Worm (Caenorhabditis elegans) whole organism, young adult: ENCODE data around the gene ugtp-1.

ENCODE experiments used
- B0035.1 ChIP-seq: sonication (generic microtip); optimal IDR thresholded peaks from 2 replicates; lab custom pipeline; 2016; ENCODE audit warnings: missing genetic modification characterization, mild to moderate bottlenecking, missing compliant biosample characterization, missing genotype, missing genetic modification reagents
- B0261.1 ChIP-seq: sonication (generic microtip); optimal IDR thresholded peaks from 2 replicates; lab custom pipeline; 2016; ENCODE audit warnings: mild to moderate bottlenecking, missing genetic modification characterization, moderate library complexity, missing compliant biosample characterization
- B0336.3 ChIP-seq: fragments of 200-800 bp; sonication (Bioruptor generic); IDR thresholded peaks from 2 replicates; pipeline ENCODE4 v1.3.6; 2022; ENCODE audit warnings: missing genetic modification characterization, missing compliant biosample characterization
- C17E4.6 ChIP-seq: fragments of 200-800 bp; sonication (Bioruptor generic); IDR thresholded peaks from 2 replicates; pipeline ENCODE4 v1.3.6; 2022; ENCODE audit warnings: missing genetic modification reagents, missing genetic modification characterization, missing compliant biosample characterization
- F22D6.2 ChIP-seq: sonication (generic microtip); optimal IDR thresholded peaks from 2 replicates; lab custom pipeline; 2016; ENCODE audit warnings: mild to moderate bottlenecking, missing genetic modification characterization, missing compliant biosample characterization
- F33H1.4 ChIP-seq: fragments of 200-800 bp; sonication (Bioruptor generic); IDR thresholded peaks from 2 replicates; pipeline ENCODE4 v1.3.6; 2022; ENCODE audit warnings: missing genetic modification reagents, missing genetic modification characterization, missing compliant biosample characterization
- F49E8.2 ChIP-seq: sonication (generic microtip); optimal IDR thresholded peaks from 3 replicates; lab custom pipeline; 2017; ENCODE audit warnings: missing genetic modification characterization, mild to moderate bottlenecking, missing compliant biosample characterization, antibody characterized with exemption, moderate library complexity; ENCODE audit not compliant: insufficient read depth
- F55B11.4 ChIP-seq: sonication (generic microtip); optimal IDR thresholded peaks from 2 replicates; lab custom pipeline; 2016; ENCODE audit warnings: missing compliant biosample characterization, missing genetic modification characterization, borderline replicate concordance; ENCODE audit not compliant: insufficient read depth
- F57A8.1 ChIP-seq: fragments of 200-800 bp; sonication (Bioruptor generic); optimal IDR thresholded peaks from 2 replicates; lab custom pipeline; 2018; ENCODE audit warnings: mild to moderate bottlenecking, missing genetic modification characterization, moderate library complexity, missing compliant biosample characterization
- Y53G8AR.9 ChIP-seq: fragments of 200-800 bp; sonication (Bioruptor generic); conservative IDR thresholded peaks from 2 replicates; pipeline ENCODE4 v1.3.6; 2022; ENCODE audit warnings: missing genetic modification reagents, missing genetic modification characterization, missing compliant biosample characterization
- attf-3 ChIP-seq: fragments of 200-800 bp; sonication (Bioruptor generic); conservative IDR thresholded peaks from 2 replicates; pipeline ENCODE4 v1.3.6; 2022; ENCODE audit warnings: missing genetic modification reagents, missing genetic modification characterization, missing compliant biosample characterization
- ccch-3 ChIP-seq: fragments of 200-800 bp; sonication (Bioruptor generic); optimal IDR thresholded peaks from 2 replicates; lab custom pipeline; 2018; ENCODE audit warnings: mild to moderate bottlenecking, missing genetic modification characterization, missing compliant biosample characterization
- ceh-27 ChIP-seq: fragments of 200-800 bp; sonication (Bioruptor generic); optimal IDR thresholded peaks from 2 replicates; lab custom pipeline; 2018; ENCODE audit warnings: mild to moderate bottlenecking, missing genetic modification characterization, moderate library complexity, missing compliant biosample characterization
- ceh-79 ChIP-seq: sonication (generic microtip); optimal IDR thresholded peaks from 2 replicates; lab custom pipeline; 2017; ENCODE audit warnings: mild to moderate bottlenecking, missing genetic modification characterization, missing compliant biosample characterization
- ceh-91 ChIP-seq: fragments of 200-800 bp; sonication (Bioruptor generic); IDR thresholded peaks from 2 replicates; pipeline ENCODE4 v1.3.6; 2022; ENCODE audit warnings: missing genetic modification reagents, missing genetic modification characterization, missing compliant biosample characterization
- dpff-1 ChIP-seq: sonication (generic microtip); optimal IDR thresholded peaks from 2 replicates; lab custom pipeline; 2017; ENCODE audit warnings: mild to moderate bottlenecking, missing genetic modification characterization, missing compliant biosample characterization
- efl-1 ChIP-seq: fragments of 150-350 bp; optimal IDR thresholded peaks from 2 replicates; lab custom pipeline; 2014; ENCODE audit warnings: missing biosample characterization, missing genetic modification reagents, missing genetic modification characterization
- egl-18 ChIP-seq: fragments of 200-800 bp; sonication (Bioruptor generic); IDR thresholded peaks from 2 replicates; pipeline ENCODE4 v1.3.6; 2022; ENCODE audit warnings: missing genetic modification reagents, missing genetic modification characterization, missing compliant biosample characterization
- egl-44 ChIP-seq: fragments of 200-800 bp; sonication (Bioruptor generic); IDR thresholded peaks from 2 replicates; pipeline ENCODE4 v1.3.6; 2022; ENCODE audit warnings: missing genetic modification reagents, missing genetic modification characterization, missing compliant biosample characterization
- him-1 ChIP-seq: sonication (generic microtip); optimal IDR thresholded peaks from 2 replicates; lab custom pipeline; 2016; ENCODE audit warnings: missing genotype, missing genetic modification reagents, missing genetic modification characterization, missing compliant biosample characterization
- hmg-1.2 ChIP-seq: fragments of 200-800 bp; sonication (Bioruptor generic); IDR thresholded peaks from 2 replicates; pipeline ENCODE4 v1.3.6; 2022; ENCODE audit warnings: missing genetic modification reagents, missing genetic modification characterization, missing compliant biosample characterization
- hmg-20 ChIP-seq: fragments of 200-800 bp; sonication (Bioruptor generic); IDR thresholded peaks from 2 replicates; pipeline ENCODE4 v1.3.6; 2022; ENCODE audit warnings: missing genetic modification reagents, missing genetic modification characterization, missing compliant biosample characterization
- hrde-1 ChIP-seq: sonication (generic microtip); optimal IDR thresholded peaks from 2 replicates; lab custom pipeline; 2016; ENCODE audit warnings: missing genetic modification characterization, mild to moderate bottlenecking, missing compliant biosample characterization, moderate library complexity, missing genotype, missing genetic modification reagents, borderline replicate concordance
- lag-1 ChIP-seq: fragments of 200-800 bp; sonication (Bioruptor generic); IDR thresholded peaks from 2 replicates; pipeline ENCODE4 v1.3.6; 2022; ENCODE audit warnings: missing genetic modification reagents, missing genetic modification characterization, missing compliant biosample characterization
- lin-26 ChIP-seq: fragments of 200-800 bp; sonication (Bioruptor generic); IDR thresholded peaks from 2 replicates; pipeline ENCODE4 v1.3.6; 2022; ENCODE audit warnings: missing genetic modification reagents, missing genetic modification characterization, missing compliant biosample characterization
- lin-54 ChIP-seq: fragments of 200-800 bp; sonication (Bioruptor generic); optimal IDR thresholded peaks from 2 replicates; lab custom pipeline; 2018; ENCODE audit warnings: mild to moderate bottlenecking, missing genetic modification characterization, missing compliant biosample characterization
- lir-1 ChIP-seq: fragments of 200-800 bp; sonication (Bioruptor generic); conservative IDR thresholded peaks from 2 replicates; pipeline ENCODE4 v1.3.6; 2022; ENCODE audit warnings: missing genetic modification reagents, missing genetic modification characterization, missing compliant biosample characterization
- madf-10 ChIP-seq: sonication (generic microtip); optimal IDR thresholded peaks from 2 replicates; lab custom pipeline; 2016; ENCODE audit warnings: mild to moderate bottlenecking, missing genetic modification characterization, missing compliant biosample characterization
- madf-3 ChIP-seq: fragments of 200-800 bp; sonication (Bioruptor generic); IDR thresholded peaks from 2 replicates; pipeline ENCODE4 v1.3.6; 2022; ENCODE audit warnings: missing genetic modification reagents, missing genetic modification characterization, missing compliant biosample characterization
- madf-6 ChIP-seq: fragments of 200-800 bp; sonication (Bioruptor generic); IDR thresholded peaks from 2 replicates; pipeline ENCODE4 v1.3.6; 2022; ENCODE audit warnings: missing genetic modification reagents, missing genetic modification characterization, missing compliant biosample characterization
- mxl-1 ChIP-seq: sonication (generic microtip); optimal IDR thresholded peaks from 2 replicates; lab custom pipeline; 2016; ENCODE audit warnings: missing genetic modification characterization, missing compliant biosample characterization
- nhr-120 ChIP-seq: fragments of 200-800 bp; sonication (Bioruptor generic); IDR thresholded peaks from 2 replicates; pipeline ENCODE4 v1.3.6; 2022; ENCODE audit warnings: missing genetic modification characterization, missing compliant biosample characterization
- rcor-1 ChIP-seq: fragments of 200-800 bp; sonication (Bioruptor generic); IDR thresholded peaks from 2 replicates; pipeline ENCODE4 v1.3.6; 2022; ENCODE audit warnings: missing genetic modification reagents, missing genetic modification characterization, missing compliant biosample characterization
- repo-1 ChIP-seq: sonication (generic microtip); optimal IDR thresholded peaks from 2 replicates; lab custom pipeline; 2017; ENCODE audit warnings: mild to moderate bottlenecking, missing genetic modification characterization, missing compliant biosample characterization
- rpc-1 ChIP-seq, 2 experiments: fragments of 150-350 bp in 1 of 2; sonication (generic microtip) in 1 of 2; optimal IDR thresholded peaks; 2 replicates each; lab custom pipeline; 2014 to 2018; ENCODE audit warnings: missing biosample characterization in 1 of 2, missing genetic modification characterization in 1 of 2, missing genetic modification reagents in 1 of 2, missing genotype in 1 of 2
- sea-2 ChIP-seq: fragments of 200-800 bp; sonication (Bioruptor generic); IDR thresholded peaks from 2 replicates; pipeline ENCODE4 v1.3.6; 2022; ENCODE audit warnings: missing genetic modification characterization, missing compliant biosample characterization
- snpc-1.1 ChIP-seq: sonication (generic microtip); optimal IDR thresholded peaks from 2 replicates; lab custom pipeline; 2017; ENCODE audit warnings: missing genetic modification characterization, mild to moderate bottlenecking, missing compliant biosample characterization, antibody characterized with exemption, moderate library complexity, missing genotype, missing genetic modification reagents; ENCODE audit not compliant: insufficient read depth
- somi-1 ChIP-seq: fragments of 200-800 bp; sonication (Bioruptor generic); optimal IDR thresholded peaks from 2 replicates; lab custom pipeline; 2018; ENCODE audit warnings: mild to moderate bottlenecking, missing genetic modification characterization, missing compliant biosample characterization
- tbp1 ChIP-seq: fragments of 200-800 bp; sonication (Bioruptor generic); optimal IDR thresholded peaks from 2 replicates; lab custom pipeline; 2018; ENCODE audit warnings: mild to moderate bottlenecking, missing genetic modification characterization, missing compliant biosample characterization
- unc-62 ChIP-seq: fragments of 150-350 bp; optimal IDR thresholded peaks from 2 replicates; lab custom pipeline; 2014; ENCODE audit warnings: missing biosample characterization, missing genetic modification reagents, missing genetic modification characterization
- xnd-1 ChIP-seq: sonication (generic microtip); optimal IDR thresholded peaks from 2 replicates; lab custom pipeline; 2016; ENCODE audit warnings: missing genotype, missing genetic modification reagents, missing genetic modification characterization, missing compliant biosample characterization
- ztf-18 ChIP-seq: sonication (generic microtip); optimal IDR thresholded peaks from 2 replicates; lab custom pipeline; 2016; ENCODE audit warnings: missing genotype, mild to moderate bottlenecking, missing genetic modification characterization, missing compliant biosample characterization
- ztf-28 ChIP-seq: fragments of 200-800 bp; sonication (Bioruptor generic); IDR thresholded peaks from 2 replicates; pipeline ENCODE4 v1.3.6; 2022; ENCODE audit warnings: missing genetic modification reagents, missing genetic modification characterization, missing compliant biosample characterization

Gene ugtp-1

DNA sequence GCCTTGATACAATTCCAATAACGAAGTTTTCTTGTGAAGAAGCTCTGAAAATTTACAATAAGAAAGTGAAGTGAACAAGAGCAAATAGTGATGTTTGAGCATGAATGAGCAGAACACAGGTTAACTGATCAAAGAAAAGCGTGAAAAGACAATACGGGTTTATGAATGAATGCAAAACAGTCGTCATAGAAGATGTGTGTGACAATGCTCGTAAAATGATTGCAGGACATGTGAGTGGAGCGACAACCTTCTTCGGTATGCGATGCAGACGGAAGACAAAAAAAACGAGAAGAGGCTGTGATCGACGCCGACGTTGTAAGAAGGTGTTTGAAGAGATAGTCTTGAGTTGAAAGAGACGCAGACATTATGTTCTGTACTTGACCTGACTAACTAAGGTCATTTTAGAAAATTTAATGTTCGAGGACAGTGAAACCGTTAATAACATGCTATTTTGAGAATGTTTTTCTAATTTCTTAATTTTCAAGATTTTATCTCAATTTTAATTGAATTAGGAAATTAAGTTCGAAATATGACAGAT is 16.9 kb upstream of the ugtp-1 start, which contains the start of gene mig-22:
mig-22 (minus strand) TSS at position 51 of the 538 bp plus-strand sequence.
- TF ChIP-seq hmg-1.2 (GFP tag; lab: Robert Waterston, UW) (peak; percentile 70; the same call in 1 of the 2 replicates), lag-1 (GFP tag; lab: Robert Waterston, UW) (no peak), C17E4.6 (GFP tag; lab: Robert Waterston, UW) (no peak)

DNA sequence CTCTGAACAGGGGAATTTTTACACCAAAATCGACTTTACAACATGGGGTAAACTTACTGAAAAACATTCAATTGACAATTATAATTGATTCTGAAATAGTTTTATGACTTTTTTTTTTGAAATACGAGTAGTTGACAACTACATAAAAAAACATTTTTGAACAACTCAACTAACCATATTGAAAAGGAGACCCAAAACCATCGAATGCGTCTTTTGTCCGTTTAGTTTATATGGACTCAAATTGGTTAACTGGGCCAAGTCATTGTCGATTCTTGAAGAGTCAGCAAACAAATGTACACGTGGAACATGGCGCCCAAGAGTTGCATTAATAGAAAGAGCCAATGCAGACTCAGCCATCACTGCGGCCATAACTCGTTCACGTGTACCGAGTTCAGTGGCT is 16.0 kb upstream of the ugtp-1 start:
- TF ChIP-seq lin-54 (GFP tag; lab: Kevin White, UChicago) (no peak), madf-10 (no peak), unc-62 (GFP tag; lab: Kevin White, UChicago) (no peak), attf-3 (GFP tag; lab: Robert Waterston, UW) (no peak), snpc-1.1 (tag; lab: Kevin White, UChicago) (no peak), madf-6 (GFP tag; lab: Robert Waterston, UW) (no peak), F22D6.2 (tag; lab: Kevin White, UChicago) (no peak), B0035.1 (no peak), ceh-79 (no peak)

DNA sequence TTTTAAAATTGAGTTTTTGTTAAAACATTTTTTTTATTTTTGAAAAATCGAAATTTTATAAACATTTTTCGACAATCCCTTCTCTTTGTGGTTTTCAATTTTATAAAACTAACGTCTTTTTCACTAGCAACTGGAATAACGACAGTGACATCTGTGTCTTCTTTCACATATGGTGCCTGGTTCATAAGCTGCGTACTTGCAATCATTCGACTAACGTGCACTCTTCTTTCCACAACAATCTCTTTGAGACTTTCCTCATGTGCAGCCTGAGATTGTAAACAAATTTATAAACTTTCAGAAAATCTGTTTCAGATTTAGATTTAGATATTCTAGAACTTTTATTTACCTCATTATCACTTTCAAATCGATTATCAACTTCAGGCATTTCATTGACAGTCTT is 14.5 kb upstream of the ugtp-1 start:
- TF ChIP-seq B0261.1 (tag; lab: Kevin White, UChicago): no peak

DNA sequence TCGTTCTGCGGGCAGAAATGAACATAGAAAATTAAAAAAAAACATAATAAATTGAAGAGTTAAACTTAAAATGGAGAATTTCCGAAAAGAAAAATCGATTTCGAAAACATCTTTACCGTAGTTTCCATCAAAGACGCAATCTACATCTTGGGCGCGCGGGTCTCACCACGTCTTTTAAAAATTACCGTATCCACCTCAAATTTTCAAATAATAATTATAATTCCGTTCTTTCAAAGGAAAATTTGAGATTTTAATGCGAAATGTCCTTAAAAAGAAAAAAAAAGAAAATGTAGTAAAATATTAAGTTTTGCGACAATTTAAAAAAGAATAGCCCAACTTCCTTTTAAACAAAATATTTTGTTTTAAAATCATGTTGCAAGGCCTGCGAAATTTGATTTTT is 12.6 kb upstream of the ugtp-1 start:
- TF ChIP-seq F49E8.2 (tag; lab: Kevin White, UChicago) (peak; percentile 3), egl-18 (GFP tag; lab: Robert Waterston, UW) (no peak), C17E4.6 (GFP tag; lab: Robert Waterston, UW) (no peak), mxl-1 (tag; lab: Kevin White, UChicago) (no peak), egl-44 (no peak), repo-1 (no peak), him-1 (no peak), sea-2 (GFP tag; lab: Robert Waterston, UW) (no peak), rpc-1 (optimal IDR thresholded peaks at IDR 0.05; lab: Kevin White, UChicago) (no peak), rpc-1 (tag; optimal IDR thresholded peaks at IDR 0.05; lab: Kevin White, UChicago) (no peak), F55B11.4 (tag; lab: Kevin White, UChicago) (no peak), rcor-1 (GFP tag; lab: Robert Waterston, UW) (no peak), ccch-3 (GFP tag; lab: Kevin White, UChicago) (no peak), lin-54 (GFP tag; lab: Kevin White, UChicago) (peak; percentile 51), dpff-1 (no peak), hmg-20 (no peak), Y53G8AR.9 (GFP tag; lab: Robert Waterston, UW) (no peak), F33H1.4 (GFP tag; lab: Robert Waterston, UW) (peak; percentile 84), xnd-1 (tag; lab: Kevin White, UChicago) (peak; percentile 70), ceh-27 (GFP tag; lab: Kevin White, UChicago) (no peak), tbp1 (GFP tag; lab: Kevin White, UChicago) (peak; percentile 17), somi-1 (GFP tag; lab: Kevin White, UChicago) (no peak), efl-1 (GFP tag; lab: Kevin White, UChicago) (no peak), lin-26 (GFP tag; lab: Robert Waterston, UW) (no peak), madf-3 (GFP tag; lab: Robert Waterston, UW) (no peak), ceh-91 (GFP tag; lab: Robert Waterston, UW) (peak; percentile 36; the same call in 1 of the 2 replicates), ztf-18 (no peak), ztf-28 (GFP tag; lab: Robert Waterston, UW) (no peak), hrde-1 (tag; lab: Kevin White, UChicago) (no peak), F57A8.1 (no peak), nhr-120 (GFP tag; lab: Robert Waterston, UW) (no peak), lir-1 (GFP tag; lab: Robert Waterston, UW) (no peak), madf-6 (GFP tag; lab: Robert Waterston, UW) (peak; percentile 80), B0336.3 (GFP tag; lab: Robert Waterston, UW) (no peak)
